Worm (Caenorhabditis elegans) whole organism, L4 larva: ENCODE measurements around the gene C44B7.11.

ENCODE experiments used
- D1046.2 ChIP-seq: fragments of 200-800 bp; sonication (Bioruptor generic); IDR thresholded peaks from 2 replicates; pipeline ENCODE4 v1.3.6; 2022; ENCODE audit warnings: missing genetic modification characterization, missing compliant biosample characterization
- F10B5.3 ChIP-seq: sonication (generic microtip); optimal IDR thresholded peaks from 2 replicates; lab custom pipeline; 2016; ENCODE audit warnings: mild to moderate bottlenecking, missing genetic modification characterization, missing compliant biosample characterization
- F26F4.8 ChIP-seq: fragments of 200-800 bp; sonication (Bioruptor generic); conservative IDR thresholded peaks from 2 replicates; pipeline ENCODE4 v1.3.6; 2022; ENCODE audit warnings: missing genetic modification characterization, missing compliant biosample characterization
- F44E2.7 ChIP-seq: fragments of 200-800 bp; sonication (Bioruptor generic); IDR thresholded peaks from 2 replicates; pipeline ENCODE4 v2.1.2; 2022; ENCODE audit warnings: missing genetic modification characterization, missing compliant biosample characterization
- Y48G9A.11 ChIP-seq: fragments of 200-800 bp; sonication (Bioruptor generic); IDR thresholded peaks from 2 replicates; pipeline ENCODE4 v1.3.6; 2022; ENCODE audit warnings: missing genetic modification reagents, missing genetic modification characterization, missing compliant biosample characterization
- Y5F2A.4 ChIP-seq: fragments of 200-800 bp; sonication (Bioruptor generic); optimal IDR thresholded peaks from 2 replicates; lab custom pipeline; 2018; ENCODE audit warnings: mild to moderate bottlenecking, missing genetic modification characterization, missing compliant biosample characterization
- aha-1 ChIP-seq: fragments of 150-350 bp; peaks from one replicate; lab custom pipeline; 2014; ENCODE audit warnings: missing biosample characterization, missing genetic modification characterization
- ama-1 ChIP-seq: fragments of 150-350 bp; optimal IDR thresholded peaks from 2 replicates; lab custom pipeline; 2014; ENCODE audit warnings: inconsistent platforms, mixed read lengths
- attf-4 ChIP-seq: sonication (generic microtip); optimal IDR thresholded peaks from 3 replicates; lab custom pipeline; 2017; ENCODE audit warnings: missing biosample characterization, missing genetic modification characterization
- ceh-20 ChIP-seq: fragments of 200-800 bp; sonication (Bioruptor generic); IDR thresholded peaks from 2 replicates; pipeline ENCODE4 v1.3.6; 2022; ENCODE audit warnings: missing genetic modification reagents, missing genetic modification characterization, missing compliant biosample characterization
- ceh-82 ChIP-seq: sonication (generic microtip); optimal IDR thresholded peaks from 2 replicates; lab custom pipeline; 2017; ENCODE audit warnings: missing biosample characterization, missing genetic modification characterization
- ces-1 ChIP-seq: fragments of 150-350 bp; sonication (generic microtip); optimal IDR thresholded peaks from 4 replicates; lab custom pipeline; 2014; ENCODE audit warnings: missing biosample characterization, missing genetic modification reagents, missing genetic modification characterization
- cey-2 ChIP-seq: sonication (generic microtip); optimal IDR thresholded peaks from 3 replicates; lab custom pipeline; 2017; ENCODE audit warnings: missing genetic modification characterization, mild to moderate bottlenecking, missing compliant biosample characterization, antibody characterized with exemption, borderline replicate concordance; ENCODE audit not compliant: insufficient read depth
- daf-16 ChIP-seq, 3 experiments: sonication (generic microtip); optimal IDR thresholded peaks; 2 replicates each; lab custom pipeline; 2016 to 2017; ENCODE audit warnings: missing genetic modification characterization in 3 of 3, missing genetic modification reagents in 3 of 3, mild to moderate bottlenecking in 2 of 3, missing compliant biosample characterization in 2 of 3, missing biosample characterization in 1 of 3, moderate library complexity in 1 of 3
- daf-19 ChIP-seq: fragments of 200-800 bp; sonication (Bioruptor generic); conservative IDR thresholded peaks from 2 replicates; pipeline ENCODE4 v1.3.6; 2022; ENCODE audit warnings: missing genetic modification characterization, missing compliant biosample characterization
- daf-8 ChIP-seq: fragments of 200-800 bp; sonication (Bioruptor generic); IDR thresholded peaks from 2 replicates; pipeline ENCODE4 v1.3.6; 2022; ENCODE audit warnings: missing genetic modification characterization, missing compliant biosample characterization
- dmd-6 ChIP-seq: fragments of 200-800 bp; sonication (Bioruptor generic); IDR thresholded peaks from 2 replicates; pipeline ENCODE4 v1.3.6; 2022; ENCODE audit warnings: missing genetic modification reagents, missing genetic modification characterization, missing compliant biosample characterization
- duxl-1 ChIP-seq: sonication (generic microtip); optimal IDR thresholded peaks from 2 replicates; lab custom pipeline; 2016; ENCODE audit warnings: mild to moderate bottlenecking, missing genetic modification characterization, moderate library complexity, missing compliant biosample characterization; ENCODE audit not compliant: poor library complexity
- fos-1 ChIP-seq: fragments of 150-350 bp; optimal IDR thresholded peaks from 2 replicates; lab custom pipeline; 2014; ENCODE audit warnings: missing biosample characterization, missing genetic modification characterization
- gei-8 ChIP-seq: fragments of 200-800 bp; sonication (Bioruptor generic); optimal IDR thresholded peaks from 2 replicates; lab custom pipeline; 2018; ENCODE audit warnings: mild to moderate bottlenecking, missing genetic modification characterization, missing compliant biosample characterization
- hlh-11 ChIP-seq: fragments of 200-800 bp; sonication (Bioruptor generic); optimal IDR thresholded peaks from 2 replicates; lab custom pipeline; 2018; ENCODE audit warnings: mild to moderate bottlenecking, missing genetic modification characterization, missing compliant biosample characterization
- hlh-30 ChIP-seq: sonication (generic microtip); optimal IDR thresholded peaks from 2 replicates; lab custom pipeline; 2017; ENCODE audit warnings: antibody characterized with exemption, mild to moderate bottlenecking, missing genetic modification characterization, missing compliant biosample characterization; ENCODE audit not compliant: insufficient read depth
- lim-7 ChIP-seq: fragments of 200-800 bp; sonication (Bioruptor generic); IDR thresholded peaks from 2 replicates; pipeline ENCODE4 v1.3.6; 2022; ENCODE audit warnings: missing genetic modification characterization, missing compliant biosample characterization
- lin-29 ChIP-seq: fragments of 200-800 bp; sonication (Bioruptor generic); IDR thresholded peaks from 2 replicates; pipeline ENCODE4 v1.3.6; 2022; ENCODE audit warnings: missing genetic modification reagents, missing genetic modification characterization, missing compliant biosample characterization
- lin-39 ChIP-seq: fragments of 150-350 bp; optimal IDR thresholded peaks from 2 replicates; lab custom pipeline; 2014; ENCODE audit warnings: missing biosample characterization, missing genetic modification reagents, missing genetic modification characterization
- lir-3 ChIP-seq: sonication (generic microtip); optimal IDR thresholded peaks from 2 replicates; lab custom pipeline; 2016; ENCODE audit warnings: mild to moderate bottlenecking, missing genetic modification characterization, missing compliant biosample characterization
- mdl-1 ChIP-seq, 2 experiments: fragments of 150-350 bp in 1 of 2; sonication (generic microtip) in 1 of 2; optimal IDR thresholded peaks; 2 replicates each; lab custom pipeline; 2014 to 2017; ENCODE audit warnings: missing biosample characterization in 2 of 2, missing genetic modification characterization in 2 of 2
- mxl-2 ChIP-seq: fragments of 200-800 bp; sonication (Bioruptor generic); conservative IDR thresholded peaks from 2 replicates; pipeline ENCODE4 v1.3.6; 2022; ENCODE audit warnings: missing genetic modification reagents, missing genetic modification characterization, missing compliant biosample characterization
- nhr-102 ChIP-seq: sonication (generic microtip); optimal IDR thresholded peaks from 2 replicates; lab custom pipeline; 2016; ENCODE audit warnings: mild to moderate bottlenecking, missing genetic modification characterization, moderate library complexity, missing compliant biosample characterization
- nhr-11 ChIP-seq: fragments of 150-350 bp; optimal IDR thresholded peaks from 2 replicates; lab custom pipeline; 2014; ENCODE audit warnings: missing biosample characterization, missing genetic modification characterization
- nhr-237 ChIP-seq: sonication (generic microtip); optimal IDR thresholded peaks from 2 replicates; lab custom pipeline; 2017; ENCODE audit warnings: missing biosample characterization, missing genetic modification characterization
- nhr-28 ChIP-seq: fragments of 150-350 bp; optimal IDR thresholded peaks from 2 replicates; lab custom pipeline; 2014; ENCODE audit warnings: missing biosample characterization, missing genetic modification characterization
- nhr-42 ChIP-seq: fragments of 200-800 bp; sonication (Bioruptor generic); IDR thresholded peaks from 2 replicates; pipeline ENCODE4 v1.3.6; 2022; ENCODE audit warnings: missing genetic modification characterization, missing compliant biosample characterization
- nhr-48 ChIP-seq: sonication (generic microtip); optimal IDR thresholded peaks from 2 replicates; lab custom pipeline; 2016; ENCODE audit warnings: mild to moderate bottlenecking, missing genetic modification characterization, missing compliant biosample characterization
- nhr-77 ChIP-seq: fragments of 150-350 bp; optimal IDR thresholded peaks from 2 replicates; lab custom pipeline; 2014; ENCODE audit warnings: missing biosample characterization, missing genetic modification characterization
- pha-4 ChIP-seq, 2 experiments: fragments of 150-350 bp in 1 of 2; fragments of 200-800 bp in 1 of 2; sonication (Bioruptor generic) in 1 of 2; IDR thresholded peaks in 1 of 2; optimal IDR thresholded peaks in 1 of 2; 2 replicates each; pipeline versions ENCODE4 v1.3.6 to Lab custom; 2014 to 2022; ENCODE audit warnings: missing genetic modification characterization in 2 of 2, missing genetic modification reagents in 2 of 2, missing biosample characterization in 1 of 2, missing compliant biosample characterization in 1 of 2
- pqm-1 ChIP-seq: sonication (generic microtip); optimal IDR thresholded peaks from 2 replicates; lab custom pipeline; 2017; ENCODE audit warnings: missing biosample characterization, missing genetic modification characterization
- saeg-2 ChIP-seq: fragments of 200-800 bp; sonication (Bioruptor generic); IDR thresholded peaks from 2 replicates; pipeline ENCODE4 v1.3.6; 2022; ENCODE audit warnings: missing genetic modification reagents, missing genetic modification characterization, missing compliant biosample characterization
- unc-130 ChIP-seq: sonication (generic microtip); optimal IDR thresholded peaks from 2 replicates; lab custom pipeline; 2016; ENCODE audit warnings: missing genetic modification reagents, missing genetic modification characterization, missing compliant biosample characterization
- unc-62 ChIP-seq, 3 experiments: fragments of 150-350 bp in 1 of 3; sonication (generic microtip); optimal IDR thresholded peaks in 2 of 3; peaks in 1 of 3; 1 replicate in 1 of 3; 2 replicates in 2 of 3; lab custom pipeline; 2014 to 2017; ENCODE audit warnings: missing biosample characterization in 3 of 3, missing genetic modification characterization in 3 of 3, missing genetic modification reagents in 3 of 3, missing genotype in 1 of 3
- zfp-2 ChIP-seq: sonication (generic microtip); optimal IDR thresholded peaks from 2 replicates; lab custom pipeline; 2016; ENCODE audit warnings: mild to moderate bottlenecking, missing genetic modification characterization, missing compliant biosample characterization
- zfp-3 ChIP-seq: fragments of 200-800 bp; sonication (Bioruptor generic); conservative IDR thresholded peaks from 2 replicates; pipeline ENCODE4 v1.3.6; 2022; ENCODE audit warnings: missing genetic modification reagents, missing genetic modification characterization, missing compliant biosample characterization
- zip-11 ChIP-seq: fragments of 200-800 bp; sonication (Bioruptor generic); IDR thresholded peaks from 2 replicates; pipeline ENCODE4 v1.3.6; 2022; ENCODE audit warnings: missing genetic modification characterization, missing compliant biosample characterization
- zip-2 ChIP-seq: fragments of 150-350 bp; optimal IDR thresholded peaks from 2 replicates; lab custom pipeline; 2014; ENCODE audit warnings: missing biosample characterization, missing genetic modification characterization
- ztf-7 ChIP-seq: fragments of 150-350 bp; optimal IDR thresholded peaks from 2 replicates; lab custom pipeline; 2014; ENCODE audit warnings: missing biosample characterization, missing genetic modification characterization

Gene C44B7.11

ce11 chrII:6917710-6918109 lies 20.4 kb upstream of the C44B7.11 start, which contains the start of gene B0252.11:
Gene B0252.11 (minus strand): TSS chrII:6917810.
- peak; percentile 42 for TF ChIP-seq aha-1 (tag; lab: Kevin White, UChicago)
- TF ChIP-seq lin-39: no peak
- no peak for TF ChIP-seq ama-1 (lab: Kevin White, UChicago)
- no peak for TF ChIP-seq ztf-7 (tag; lab: Kevin White, UChicago)
- no peak for TF ChIP-seq Y48G9A.11
- no peak for TF ChIP-seq mdl-1 (tag; optimal IDR thresholded peaks at IDR 0.05; lab: Kevin White, UChicago)
- TF ChIP-seq pqm-1 (tag; lab: Kevin White, UChicago): no peak
- TF ChIP-seq zfp-2 (tag; lab: Kevin White, UChicago): no peak

DNA sequence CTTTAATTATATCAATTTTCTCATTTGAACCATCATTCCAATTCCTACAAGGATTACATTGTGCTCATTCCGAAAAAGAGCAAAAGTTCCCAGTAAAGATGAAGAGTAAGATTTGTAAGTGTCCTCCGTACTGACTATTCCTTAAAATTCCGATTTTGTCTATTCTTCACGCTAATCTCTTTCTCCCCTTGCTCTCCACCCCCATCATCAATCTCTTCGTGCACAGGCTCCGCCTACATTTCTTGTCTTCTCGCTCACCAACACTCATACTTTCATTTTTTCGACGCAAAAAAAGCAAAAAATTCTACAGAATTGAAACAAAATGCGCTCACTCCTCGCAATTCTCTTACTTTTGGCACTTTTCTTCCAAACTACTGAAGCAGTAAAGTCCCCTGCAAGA lies 18.5 kb upstream of the C44B7.11 start, which contains the start of gene B0252.8:
TSS of gene B0252.8 (plus strand) at position 292 of the 400 bp plus-strand sequence.
- TF ChIP-seq nhr-237 (tag; lab: Kevin White, UChicago) (no peak), ceh-20 (GFP tag; lab: Robert Waterston, UW) (no peak), unc-130 (no peak), ceh-82 (tag; lab: Kevin White, UChicago) (no peak), F10B5.3 (tag; lab: Kevin White, UChicago) (no peak), nhr-28 (tag; lab: Kevin White, UChicago) (no peak), zip-11 (GFP tag; lab: Robert Waterston, UW) (no peak), hlh-30 (tag; lab: Kevin White, UChicago) (no peak), nhr-42 (GFP tag; lab: Robert Waterston, UW) (no peak), daf-16 (GFP tag; optimal IDR thresholded peaks at IDR 0.05; lab: Kevin White, UChicago) (no peak), daf-16 (tag; optimal IDR thresholded peaks at IDR 0.05; lab: Kevin White, UChicago) (no peak), nhr-102 (tag; lab: Kevin White, UChicago) (no peak), unc-62 (GFP tag; optimal IDR thresholded peaks at IDR 0.05 in 1 of 2; lab: Kevin White, UChicago) (no peak), unc-62 (tag; optimal IDR thresholded peaks at IDR 0.05; lab: Kevin White, UChicago) (no peak), zfp-3 (GFP tag; lab: Robert Waterston, UW) (no peak), duxl-1 (no peak), ces-1 (no peak), lin-29 (no peak)

DNA sequence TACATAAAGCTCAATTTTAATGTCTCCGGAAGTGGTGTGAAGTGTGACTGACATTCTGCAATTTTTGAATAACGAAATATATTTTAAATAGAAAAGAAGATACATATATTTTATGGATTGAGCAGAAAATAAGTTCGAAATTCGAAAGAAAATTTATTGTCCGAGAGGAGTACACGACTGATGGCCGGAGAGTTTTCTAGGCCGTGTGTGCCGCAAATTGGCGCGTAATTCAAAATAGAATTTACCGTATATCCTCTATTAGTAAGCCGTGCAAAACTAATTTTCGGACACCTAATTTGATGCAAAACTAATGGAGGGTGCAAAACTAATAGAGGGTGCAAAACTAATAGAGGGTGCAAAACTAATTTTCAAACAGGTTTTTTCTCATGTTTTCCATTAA lies 16.0 kb upstream of the C44B7.11 start, which contains the start of gene cyn-10:
TSS of gene cyn-10 (minus strand) at position 57 of the 400 bp plus-strand sequence.
- TF ChIP-seq D1046.2 (no peak; the same call in 1 of the 2 replicates), daf-8 (GFP tag; lab: Robert Waterston, UW) (no peak), cey-2 (no peak), nhr-77 (no peak), lir-3 (tag; lab: Kevin White, UChicago) (no peak), gei-8 (GFP tag; lab: Kevin White, UChicago) (no peak), pha-4 (GFP tag; IDR thresholded peaks at IDR 0.05; lab: Robert Waterston, UW) (no peak), pha-4 (tag; optimal IDR thresholded peaks at IDR 0.05; lab: Kevin White, UChicago) (peak; percentile 21), pqm-1 (tag; lab: Kevin White, UChicago) (no peak), saeg-2 (GFP tag; lab: Robert Waterston, UW) (no peak), attf-4 (tag; lab: Kevin White, UChicago) (no peak), duxl-1 (peak; percentile 66), zip-2 (tag; lab: Kevin White, UChicago) (no peak), Y5F2A.4 (GFP tag; lab: Kevin White, UChicago) (no peak), fos-1 (tag; lab: Kevin White, UChicago) (no peak), lin-29 (no peak), F44E2.7 (no peak), Y48G9A.11 (peak; percentile 81), nhr-237 (tag; lab: Kevin White, UChicago) (no peak), ceh-20 (GFP tag; lab: Robert Waterston, UW) (peak; percentile 51; the same call in 1 of the 2 replicates), lim-7 (GFP tag; lab: Robert Waterston, UW) (no peak), ces-1 (no peak), hlh-11 (peak; percentile 39), mxl-2 (no peak), nhr-48 (tag; lab: Kevin White, UChicago) (peak; percentile 11), dmd-6 (GFP tag; lab: Robert Waterston, UW) (peak; percentile 83), nhr-11 (no peak), unc-62 (GFP tag; optimal IDR thresholded peaks at IDR 0.05 in 1 of 2; lab: Kevin White, UChicago) (no peak), unc-62 (tag; optimal IDR thresholded peaks at IDR 0.05; lab: Kevin White, UChicago) (no peak), nhr-102 (tag; lab: Kevin White, UChicago) (peak; percentile 66), F26F4.8 (GFP tag; lab: Robert Waterston, UW) (no peak), daf-19 (no peak), zfp-3 (GFP tag; lab: Robert Waterston, UW) (peak; percentile 76; the same call in 1 of the 2 replicates)
